Worm (Caenorhabditis elegans) whole organism, early embryonic: ENCODE data around the gene skr-18.

ENCODE experiments used
- B0310.2 ChIP-seq: sonication (generic microtip); optimal IDR thresholded peaks from 2 replicates; lab custom pipeline; 2016; ENCODE audit warnings: mild to moderate bottlenecking, missing genetic modification characterization, missing compliant biosample characterization
- F13C5.2 ChIP-seq: sonication (generic microtip); optimal IDR thresholded peaks from 2 replicates; lab custom pipeline; 2017; ENCODE audit warnings: mild to moderate bottlenecking, missing genetic modification characterization, inconsistent platforms, missing compliant biosample characterization
- aly-1 ChIP-seq: sonication (generic microtip); optimal IDR thresholded peaks from 2 replicates; lab custom pipeline; 2016; ENCODE audit warnings: missing genetic modification characterization, missing compliant biosample characterization
- ama-1 ChIP-seq: fragments of 150-350 bp; optimal IDR thresholded peaks from 2 replicates; lab custom pipeline; 2014
- ceh-13 ChIP-seq: fragments of 200-800 bp; sonication (Bioruptor generic); optimal IDR thresholded peaks from 2 replicates; lab custom pipeline; 2018; ENCODE audit warnings: mild to moderate bottlenecking, missing genetic modification characterization, missing compliant biosample characterization
- ceh-36 ChIP-seq: sonication (generic microtip); optimal IDR thresholded peaks from 2 replicates; lab custom pipeline; 2016; ENCODE audit warnings: missing genetic modification characterization, inconsistent platforms, missing compliant biosample characterization
- ets-7 ChIP-seq: sonication (generic microtip); optimal IDR thresholded peaks from 2 replicates; lab custom pipeline; 2016; ENCODE audit warnings: missing genotype, missing genetic modification characterization, missing compliant biosample characterization
- flt-1 ChIP-seq: fragments of 200-800 bp; sonication (Bioruptor generic); IDR thresholded peaks from 2 replicates; pipeline ENCODE4 v1.3.6; 2022; ENCODE audit warnings: missing genetic modification characterization, missing compliant biosample characterization
- hmbx-1 ChIP-seq: sonication (generic microtip); optimal IDR thresholded peaks from 2 replicates; lab custom pipeline; 2016; ENCODE audit warnings: mild to moderate bottlenecking, missing genetic modification characterization, missing compliant biosample characterization
- hmg-4 ChIP-seq: fragments of 200-800 bp; sonication (Bioruptor generic); optimal IDR thresholded peaks from 2 replicates; lab custom pipeline; 2018; ENCODE audit warnings: mild to moderate bottlenecking, missing genetic modification characterization, missing compliant biosample characterization
- hnd-1 ChIP-seq: sonication (generic microtip); optimal IDR thresholded peaks from 2 replicates; lab custom pipeline; 2016; ENCODE audit warnings: missing genetic modification characterization, missing compliant biosample characterization
- pes-1 ChIP-seq: fragments of 200-800 bp; sonication (Bioruptor generic); IDR thresholded peaks from 2 replicates; pipeline ENCODE4 v1.3.6; 2022; ENCODE audit warnings: missing genetic modification reagents, missing genetic modification characterization, missing compliant biosample characterization
- scrt-1 ChIP-seq: fragments of 200-800 bp; sonication (Bioruptor generic); IDR thresholded peaks from 2 replicates; pipeline ENCODE4 v1.3.6; 2022; ENCODE audit warnings: missing genetic modification characterization, missing compliant biosample characterization
- sea-1 ChIP-seq: fragments of 200-800 bp; sonication (Bioruptor generic); conservative IDR thresholded peaks from 2 replicates; pipeline ENCODE4 v1.3.6; 2022; ENCODE audit warnings: missing genetic modification characterization, missing compliant biosample characterization
- tbx-11 ChIP-seq: fragments of 200-800 bp; sonication (Bioruptor generic); IDR thresholded peaks from 2 replicates; pipeline ENCODE4 v1.3.6; 2022; ENCODE audit warnings: missing genetic modification characterization, missing compliant biosample characterization
- tbx-37 ChIP-seq: fragments of 200-800 bp; sonication (Bioruptor generic); conservative IDR thresholded peaks from 2 replicates; pipeline ENCODE4 v1.3.6; 2022; ENCODE audit warnings: missing genetic modification reagents, missing genetic modification characterization, missing compliant biosample characterization
- tra-4 ChIP-seq: sonication (generic microtip); optimal IDR thresholded peaks from 2 replicates; lab custom pipeline; 2017; ENCODE audit warnings: missing genetic modification characterization, missing compliant biosample characterization

skr-18 gene

DNA sequence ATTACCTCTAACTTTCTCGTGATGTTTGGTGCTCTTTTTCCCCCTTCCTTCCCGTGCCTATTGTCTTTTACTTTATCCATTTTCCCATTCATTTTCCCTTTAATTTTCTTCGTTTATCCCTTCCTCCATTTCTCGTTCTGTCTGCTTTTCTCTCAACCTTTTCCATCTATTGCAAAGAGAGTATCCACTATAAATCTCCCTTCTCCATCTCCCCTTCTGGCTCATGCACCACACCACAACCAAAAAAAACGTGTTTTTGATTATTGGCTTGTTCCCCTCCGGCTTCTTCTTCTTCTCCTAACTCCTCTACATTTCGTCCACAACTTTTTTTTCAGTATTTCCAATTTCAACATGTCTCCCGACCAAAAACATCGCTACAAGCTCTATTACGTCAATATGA lies 35.0 kb downstream of the skr-18 start, which contains the start of gene gst-40:
gst-40 (plus strand) TSS at position 236 of the 400 bp plus-strand sequence.
- TF ChIP-seq pes-1 (GFP tag; lab: Robert Waterston, UW) (no peak), ceh-36 (tag; lab: Kevin White, UChicago) (no peak), hmbx-1 (tag; lab: Kevin White, UChicago) (no peak), hmg-4 (GFP tag; lab: Kevin White, UChicago) (no peak), B0310.2 (tag; lab: Kevin White, UChicago) (no peak), aly-1 (tag; lab: Kevin White, UChicago) (no peak), tbx-37 (GFP tag; lab: Robert Waterston, UW) (no peak), ama-1 (lab: Kevin White, UChicago) (no peak), ceh-13 (no peak), ets-7 (no peak), sea-1 (GFP tag; lab: Robert Waterston, UW) (no peak), tra-4 (tag; lab: Kevin White, UChicago) (no peak), flt-1 (no peak), tbx-11 (GFP tag; lab: Robert Waterston, UW) (no peak), scrt-1 (no peak), hnd-1 (tag; lab: Kevin White, UChicago) (no peak), F13C5.2 (no peak)

DNA sequence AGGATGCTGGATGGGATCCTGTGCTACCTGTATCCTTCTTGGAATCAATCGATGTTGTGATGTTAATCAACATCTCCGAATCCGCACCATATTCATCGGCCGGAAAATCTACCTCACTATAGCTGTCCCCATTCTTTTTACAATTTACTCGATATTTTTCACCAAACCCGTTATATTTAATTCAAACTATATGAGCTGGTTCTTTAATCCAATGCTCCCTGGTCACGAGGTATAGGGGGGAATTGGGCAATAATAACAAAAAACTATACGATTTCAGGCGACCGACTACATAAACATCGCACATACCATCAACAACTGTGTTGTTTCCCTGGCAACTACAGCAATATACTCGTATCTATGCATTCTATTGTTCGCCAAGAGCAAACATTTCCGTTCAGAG lies 37.7 kb downstream of the skr-18 start:
- no peak for TF ChIP-seq tbx-37 (GFP tag; lab: Robert Waterston, UW)
- no peak for TF ChIP-seq aly-1 (tag; lab: Kevin White, UChicago)
- no peak for TF ChIP-seq tbx-11 (GFP tag; lab: Robert Waterston, UW)
- no peak for TF ChIP-seq B0310.2 (tag; lab: Kevin White, UChicago)
- no peak for TF ChIP-seq ceh-13
- TF ChIP-seq tra-4 (tag; lab: Kevin White, UChicago): no peak
- no peak for TF ChIP-seq sea-1 (GFP tag; lab: Robert Waterston, UW)
- TF ChIP-seq scrt-1: no peak
- no peak for TF ChIP-seq pes-1 (GFP tag; lab: Robert Waterston, UW)
- TF ChIP-seq ceh-36 (tag; lab: Kevin White, UChicago): no peak
- no peak for TF ChIP-seq hnd-1 (tag; lab: Kevin White, UChicago)
- TF ChIP-seq hmg-4 (GFP tag; lab: Kevin White, UChicago): no peak

- TF ChIP-seq tra-4 (tag; lab: Kevin White, UChicago) (no peak), hnd-1 (tag; lab: Kevin White, UChicago) (no peak), flt-1 (no peak), hmg-4 (GFP tag; lab: Kevin White, UChicago) (no peak)
Observed at ce11 chrIV:756956-757355, 38.3 kb downstream of the skr-18 start.

ce11 chrIV:756421-756820 lies 38.8 kb downstream of the skr-18 start, which contains the start of gene srt-23:
srt-23 (plus strand) TSS chrIV:756721.
- no peak for TF ChIP-seq F13C5.2
- TF ChIP-seq hmbx-1 (tag; lab: Kevin White, UChicago): no peak
- TF ChIP-seq ama-1 (lab: Kevin White, UChicago): no peak
- TF ChIP-seq B0310.2 (tag; lab: Kevin White, UChicago): no peak
- no peak for TF ChIP-seq hnd-1 (tag; lab: Kevin White, UChicago)
- no peak for TF ChIP-seq ceh-36 (tag; lab: Kevin White, UChicago)
- TF ChIP-seq sea-1 (GFP tag; lab: Robert Waterston, UW): no peak
- no peak for TF ChIP-seq pes-1 (GFP tag; lab: Robert Waterston, UW)
- TF ChIP-seq hmg-4 (GFP tag; lab: Kevin White, UChicago): no peak

- TF ChIP-seq aly-1 (tag; lab: Kevin White, UChicago): no peak
- no peak for TF ChIP-seq ama-1 (lab: Kevin White, UChicago)
- no peak for TF ChIP-seq hmbx-1 (tag; lab: Kevin White, UChicago)
- no peak for TF ChIP-seq hnd-1 (tag; lab: Kevin White, UChicago)
Observed at ce11 chrIV:754357-754972, 40.8 kb downstream of the skr-18 start.

ce11 chrIV:749557-749956 lies 45.7 kb downstream of the skr-18 start:
- no peak for TF ChIP-seq sea-1 (GFP tag; lab: Robert Waterston, UW)
- TF ChIP-seq ama-1 (lab: Kevin White, UChicago): no peak
- TF ChIP-seq flt-1: no peak
- no peak for TF ChIP-seq ets-7
- TF ChIP-seq tra-4 (tag; lab: Kevin White, UChicago): no peak
- TF ChIP-seq hnd-1 (tag; lab: Kevin White, UChicago): no peak

- TF ChIP-seq hnd-1 (tag; lab: Kevin White, UChicago) (no peak), scrt-1 (no peak), aly-1 (tag; lab: Kevin White, UChicago) (no peak), ama-1 (lab: Kevin White, UChicago) (no peak), tbx-11 (GFP tag; lab: Robert Waterston, UW) (no peak), B0310.2 (tag; lab: Kevin White, UChicago) (no peak), pes-1 (GFP tag; lab: Robert Waterston, UW) (no peak), ceh-13 (no peak), tbx-37 (GFP tag; lab: Robert Waterston, UW) (no peak), sea-1 (GFP tag; lab: Robert Waterston, UW) (no peak), hmg-4 (GFP tag; lab: Kevin White, UChicago) (no peak), ets-7 (no peak), ceh-36 (tag; lab: Kevin White, UChicago) (no peak), flt-1 (no peak), F13C5.2 (no peak), hmbx-1 (tag; lab: Kevin White, UChicago) (no peak), tra-4 (tag; lab: Kevin White, UChicago) (no peak)
Observed at ce11 chrIV:746333-746732, 48.9 kb downstream of the skr-18 start.
